Fruit fly (Drosophila melanogaster): ENCODE measurements around the gene CG9921.

The CG9921 gene

DNA sequence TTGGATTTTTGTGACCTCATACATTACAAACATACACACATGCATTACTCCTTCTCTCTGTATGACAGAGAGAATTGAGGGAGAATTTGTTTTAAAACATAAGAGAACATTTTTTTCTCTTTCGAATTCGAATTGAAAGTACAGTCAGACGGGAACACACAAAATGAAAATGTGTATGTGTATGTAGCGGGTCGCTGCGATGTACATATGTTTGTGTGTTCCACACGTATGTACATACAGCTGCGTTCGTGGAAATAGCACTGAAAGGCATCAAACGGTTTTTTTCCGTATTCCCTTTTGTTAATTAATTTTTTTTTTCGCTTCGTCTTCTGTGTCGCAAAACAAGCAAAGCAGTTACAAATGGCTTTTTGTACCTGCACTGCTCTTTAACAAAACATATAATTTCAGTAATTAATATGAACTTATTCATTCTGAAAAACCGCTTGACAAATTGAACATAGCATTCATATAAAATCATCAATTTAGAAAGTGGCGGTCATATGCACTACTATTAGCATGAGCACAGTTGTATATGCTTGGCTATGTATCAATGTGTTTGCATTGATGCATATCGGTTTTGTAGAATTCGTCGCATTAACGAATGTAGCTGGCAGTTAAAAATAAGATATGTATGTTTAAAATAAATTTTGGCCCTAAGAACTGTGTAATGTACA lies 648 bp downstream of the CG9921 start (continued):
- TF ChIP-seq btn (GFP tag; optimal IDR thresholded peaks at IDR 0.05) (peak; percentile 92), kah (GFP tag; optimal IDR thresholded peaks at IDR 0.05) (peak; percentile 93), Trl (optimal IDR thresholded peaks at IDR 0.05) (peak; percentile 71 to 84), Trl (GFP tag; optimal IDR thresholded peaks at IDR 0.05) (peak; percentile 95), Sox100B (GFP tag; optimal IDR thresholded peaks at IDR 0.05) (peak; percentile 98), Dll (GFP tag; IDR thresholded peaks at IDR 0.05; ENCODE audit: partially characterized antibody) (no peak), CG18764 (GFP tag; optimal IDR thresholded peaks at IDR 0.05) (peak; percentile 87), caup (GFP tag; optimal IDR thresholded peaks at IDR 0.05; ENCODE audit: severe bottlenecking) (peak; percentile 95), CG1024 (GFP tag; IDR thresholded peaks at IDR 0.05) (peak; percentile 61), dpn (GFP tag; optimal IDR thresholded peaks at IDR 0.05) (peak; percentile 95 to 96), Bdp1 (GFP tag; optimal IDR thresholded peaks at IDR 0.05) (peak; percentile 87), cg (GFP tag; optimal IDR thresholded peaks at IDR 0.05) (peak; percentile 87), twi (tag; optimal IDR thresholded peaks at IDR 0.05) (peak; percentile 94), CG17361 (GFP tag; IDR thresholded peaks at IDR 0.05) (peak; percentile 98), Elba2 (GFP tag; optimal IDR thresholded peaks at IDR 0.05) (no peak), org-1 (GFP tag; optimal IDR thresholded peaks at IDR 0.05) (peak; percentile 97), repo (GFP tag; optimal IDR thresholded peaks at IDR 0.05) (peak; percentile 93), onecut (GFP tag; IDR thresholded peaks at IDR 0.05) (peak; percentile 90), CG14965 (GFP tag; optimal IDR thresholded peaks at IDR 0.05; ENCODE audit: borderline replicate concordance) (peak; percentile 71), ab (GFP tag; optimal IDR thresholded peaks at IDR 0.05) (peak; percentile 85), CG7786 (GFP tag; optimal IDR thresholded peaks at IDR 0.05) (peak; percentile 96), CG6175 (GFP tag; IDR thresholded peaks at IDR 0.05) (peak; percentile 78; the same call in 2 of the 3 replicates), dmrt99B (tag; optimal IDR thresholded peaks at IDR 0.05) (peak; percentile 98), disco-r (GFP tag; optimal IDR thresholded peaks at IDR 0.05) (peak; percentile 93), Kr (GFP tag; optimal IDR thresholded peaks at IDR 0.05) (peak; percentile 62), Hr39 (optimal IDR thresholded peaks at IDR 0.05) (no peak), CkIIα-i1 (GFP tag; IDR thresholded peaks at IDR 0.05) (no peak), CG18476 (GFP tag; optimal IDR thresholded peaks at IDR 0.05) (peak; percentile 96), Mes4 (GFP tag; optimal IDR thresholded peaks at IDR 0.05) (peak; percentile 96), gsb (GFP tag; IDR thresholded peaks at IDR 0.05) (peak; percentile 81; the same call in 1 of the 2 replicates), ranshi (GFP tag; IDR thresholded peaks at IDR 0.05) (peak; percentile 86), CG4404 (GFP tag; IDR thresholded peaks at IDR 0.05) (peak; percentile 92), CG17186 (GFP tag; optimal IDR thresholded peaks at IDR 0.05) (peak; percentile 82), CG11085 (GFP tag; IDR thresholded peaks at IDR 0.05) (peak; percentile 86), Neu2 (GFP tag; optimal IDR thresholded peaks at IDR 0.05; ENCODE audit: borderline replicate concordance) (peak; percentile 90), Oli (tag; optimal IDR thresholded peaks at IDR 0.05) (peak; percentile 98), C15 (GFP tag; IDR thresholded peaks at IDR 0.05) (peak; percentile 67; the same call in 1 of the 3 replicates), CG14710 (tag; optimal IDR thresholded peaks at IDR 0.05) (peak; percentile 96), Dad (GFP tag; optimal IDR thresholded peaks at IDR 0.05) (peak; percentile 94), CG11504 (tag; optimal IDR thresholded peaks at IDR 0.05) (peak; percentile 97), CG6683 (GFP tag; optimal IDR thresholded peaks at IDR 0.05) (peak; percentile 90), jing (GFP tag; optimal IDR thresholded peaks at IDR 0.05) (peak; percentile 91), mld (GFP tag; IDR thresholded peaks at IDR 0.05; ENCODE audit: partially characterized antibody) (no peak), CG7271 (tag; optimal IDR thresholded peaks at IDR 0.05) (peak; percentile 75), CG31388 (GFP tag; optimal IDR thresholded peaks at IDR 0.05) (peak; percentile 73), ase (GFP tag; IDR thresholded peaks at IDR 0.05) (peak; percentile 84), pnt (GFP tag; optimal IDR thresholded peaks at IDR 0.05) (peak; percentile 93), CG3163 (GFP tag; optimal IDR thresholded peaks at IDR 0.05) (peak; percentile 98), slp2 (GFP tag; optimal IDR thresholded peaks at IDR 0.05) (peak; percentile 95), CG14860 (GFP tag; IDR thresholded peaks at IDR 0.05; ENCODE audit: partially characterized antibody) (no peak)
